Fruit fly (Drosophila melanogaster) whole organism, adult: Measurements from ENCODE around the gene CG4393.

Source experiments
- CG1620 ChIP-seq: fragments of 200-800 bp; sonication (Bioruptor generic); optimal IDR thresholded peaks from 2 replicates; lab custom pipeline; 2016; ENCODE audit warnings: missing biosample characterization, missing genetic modification characterization
- CG33017 ChIP-seq: fragments of 200-800 bp; sonication (Bioruptor generic); optimal IDR thresholded peaks from 2 replicates; lab custom pipeline; 2018; ENCODE audit warnings: missing biosample characterization, mild to moderate bottlenecking, missing genetic modification characterization, moderate library complexity
- CG7045 ChIP-seq: fragments of 200-800 bp; sonication (Bioruptor generic); optimal IDR thresholded peaks from 2 replicates; lab custom pipeline; 2017; ENCODE audit warnings: missing biosample characterization, mild to moderate bottlenecking, missing genetic modification characterization
- Clk ChIP-seq: fragments of 200-800 bp; sonication (Bioruptor generic); optimal IDR thresholded peaks from 2 replicates; lab custom pipeline; 2017; ENCODE audit warnings: missing biosample characterization, missing genetic modification characterization
- Mnt ChIP-seq: fragments of 200-800 bp; sonication (Bioruptor generic); optimal IDR thresholded peaks from 2 replicates; lab custom pipeline; 2016; ENCODE audit warnings: missing biosample characterization, mild to moderate bottlenecking, missing genetic modification characterization
- cic ChIP-seq: fragments of 200-800 bp; sonication (Bioruptor generic); optimal IDR thresholded peaks from 2 replicates; lab custom pipeline; 2017; ENCODE audit warnings: missing biosample characterization, mild to moderate bottlenecking, missing genetic modification characterization, moderate library complexity
- cnc ChIP-seq, 2 experiments: fragments of >200 bp; optimal IDR thresholded peaks; 2 replicates each; lab custom pipeline; 2017
- pad ChIP-seq: fragments of 200-800 bp; sonication (Bioruptor generic); optimal IDR thresholded peaks from 3 replicates; lab custom pipeline; 2017; ENCODE audit warnings: missing biosample characterization, missing genetic modification characterization, mild to moderate bottlenecking, moderate library complexity, missing genetic modification reagents
- tj ChIP-seq: fragments of 200-800 bp; sonication (Bioruptor generic); optimal IDR thresholded peaks from 3 replicates; lab custom pipeline; 2017; ENCODE audit warnings: missing biosample characterization, mild to moderate bottlenecking, missing genetic modification characterization, moderate library complexity
- toe ChIP-seq: fragments of 200-800 bp; sonication (Bioruptor generic); optimal IDR thresholded peaks from 2 replicates; lab custom pipeline; 2016; ENCODE audit warnings: missing biosample characterization, missing genetic modification characterization

dm6 chr3R:23377288-23377687 lies 7.3 kb downstream of the CG4393 start:
- TF ChIP-seq cic (GFP tag; lab: Kevin White, UChicago) (no peak), CG33017 (tag; lab: Kevin White, UChicago) (no peak), pad (GFP tag; lab: Kevin White, UChicago) (no peak), cnc (optimal IDR thresholded peaks at IDR 0.05; lab: Kevin White, UChicago) (no peak), CG7045 (GFP tag; lab: Kevin White, UChicago) (no peak), Clk (GFP tag; lab: Kevin White, UChicago) (no peak), toe (GFP tag; lab: Kevin White, UChicago) (no peak), CG1620 (GFP tag; lab: Kevin White, UChicago) (no peak), Mnt (no peak), tj (no peak)
